Fruit fly (Drosophila melanogaster) whole organism, adult: ENCODE measurements around the gene APC7.

Experiments used
- CG11617 ChIP-seq: fragments of 200-800 bp; sonication (Bioruptor generic); optimal IDR thresholded peaks from 2 replicates; lab custom pipeline; 2017; ENCODE audit warnings: mild to moderate bottlenecking, missing biosample characterization, missing genetic modification reagents, missing genetic modification characterization
- CG12768 ChIP-seq: fragments of 200-800 bp; sonication (Bioruptor generic); optimal IDR thresholded peaks from 2 replicates; lab custom pipeline; 2017; ENCODE audit warnings: missing biosample characterization, missing genetic modification characterization, mild to moderate bottlenecking, moderate library complexity, missing genetic modification reagents
- CG14711 ChIP-seq: fragments of 200-800 bp; sonication (Bioruptor generic); optimal IDR thresholded peaks from 2 replicates; lab custom pipeline; 2018; ENCODE audit warnings: missing biosample characterization, mild to moderate bottlenecking, missing genetic modification characterization, moderate library complexity
- CG1620 ChIP-seq: fragments of 200-800 bp; sonication (Bioruptor generic); optimal IDR thresholded peaks from 2 replicates; lab custom pipeline; 2016; ENCODE audit warnings: missing biosample characterization, missing genetic modification characterization
- CG33017 ChIP-seq: fragments of 200-800 bp; sonication (Bioruptor generic); optimal IDR thresholded peaks from 2 replicates; lab custom pipeline; 2018; ENCODE audit warnings: missing biosample characterization, mild to moderate bottlenecking, missing genetic modification characterization, moderate library complexity
- CG5204 ChIP-seq: fragments of 200-800 bp; sonication (Bioruptor generic); optimal IDR thresholded peaks from 2 replicates; lab custom pipeline; 2016; ENCODE audit warnings: missing biosample characterization, missing genetic modification characterization
- CG7045 ChIP-seq: fragments of 200-800 bp; sonication (Bioruptor generic); optimal IDR thresholded peaks from 2 replicates; lab custom pipeline; 2017; ENCODE audit warnings: missing biosample characterization, mild to moderate bottlenecking, missing genetic modification characterization
- CG7101 ChIP-seq: fragments of 200-800 bp; sonication (Bioruptor generic); optimal IDR thresholded peaks from 2 replicates; lab custom pipeline; 2018; ENCODE audit warnings: missing biosample characterization, mild to moderate bottlenecking, missing genetic modification characterization, moderate library complexity
- Clk ChIP-seq: fragments of 200-800 bp; sonication (Bioruptor generic); optimal IDR thresholded peaks from 2 replicates; lab custom pipeline; 2017; ENCODE audit warnings: missing biosample characterization, missing genetic modification characterization
- Crg-1 ChIP-seq: fragments of 200-800 bp; sonication (Bioruptor generic); optimal IDR thresholded peaks from 2 replicates; lab custom pipeline; 2016; ENCODE audit warnings: missing biosample characterization, missing genetic modification characterization
- Hr96 ChIP-seq: fragments of 200-800 bp; sonication (Bioruptor generic); optimal IDR thresholded peaks from 2 replicates; lab custom pipeline; 2016; ENCODE audit warnings: missing biosample characterization, missing genetic modification characterization
- Mnt ChIP-seq: fragments of 200-800 bp; sonication (Bioruptor generic); optimal IDR thresholded peaks from 2 replicates; lab custom pipeline; 2016; ENCODE audit warnings: missing biosample characterization, mild to moderate bottlenecking, missing genetic modification characterization
- bab1 ChIP-seq: fragments of 200-800 bp; sonication (Bioruptor generic); optimal IDR thresholded peaks from 3 replicates; lab custom pipeline; 2019; ENCODE audit warnings: missing biosample characterization, mild to moderate bottlenecking, missing genetic modification characterization, moderate library complexity
- cic ChIP-seq: fragments of 200-800 bp; sonication (Bioruptor generic); optimal IDR thresholded peaks from 2 replicates; lab custom pipeline; 2017; ENCODE audit warnings: missing biosample characterization, mild to moderate bottlenecking, missing genetic modification characterization, moderate library complexity
- cnc ChIP-seq, 2 experiments: fragments of >200 bp; optimal IDR thresholded peaks; 2 replicates each; lab custom pipeline; 2017
- kay ChIP-seq: fragments of 200-800 bp; sonication (Bioruptor generic); peaks from one replicate; lab custom pipeline; 2016; ENCODE audit warnings: missing biosample characterization, missing genetic modification characterization, borderline replicate concordance
- ovo ChIP-seq: fragments of 200-800 bp; sonication (Bioruptor generic); optimal IDR thresholded peaks from 2 replicates; lab custom pipeline; 2016; ENCODE audit warnings: missing biosample characterization, missing genetic modification characterization
- pad ChIP-seq: fragments of 200-800 bp; sonication (Bioruptor generic); optimal IDR thresholded peaks from 3 replicates; lab custom pipeline; 2017; ENCODE audit warnings: missing biosample characterization, missing genetic modification characterization, mild to moderate bottlenecking, moderate library complexity, missing genetic modification reagents
- tj ChIP-seq: fragments of 200-800 bp; sonication (Bioruptor generic); optimal IDR thresholded peaks from 3 replicates; lab custom pipeline; 2017; ENCODE audit warnings: missing biosample characterization, mild to moderate bottlenecking, missing genetic modification characterization, moderate library complexity
- toe ChIP-seq: fragments of 200-800 bp; sonication (Bioruptor generic); optimal IDR thresholded peaks from 2 replicates; lab custom pipeline; 2016; ENCODE audit warnings: missing biosample characterization, missing genetic modification characterization

The APC7 gene

DNA sequence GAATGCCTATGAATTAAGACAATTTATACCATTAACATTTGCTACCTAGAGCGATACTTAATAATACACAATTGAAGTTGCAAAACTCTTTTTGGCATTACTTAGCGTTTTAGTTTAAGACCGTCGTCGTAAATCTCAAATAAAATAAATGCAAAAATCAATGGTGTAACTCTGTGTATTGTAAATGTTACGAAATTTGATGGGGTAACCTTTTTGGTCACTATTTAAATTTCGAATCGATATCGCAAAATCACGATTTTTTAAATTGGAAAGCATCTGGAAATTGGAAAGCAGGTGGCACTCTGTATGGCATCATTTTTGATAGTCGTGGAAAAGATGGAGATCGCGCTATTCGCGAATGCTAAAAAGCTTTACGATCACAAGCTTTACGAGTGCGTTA lies at the start of gene APC7:
TSS of gene APC7 (plus strand) at position 301 of the 400 bp plus-strand sequence.
- TF ChIP-seq Clk (GFP tag; lab: Kevin White, UChicago) (no peak), cnc (optimal IDR thresholded peaks at IDR 0.05; lab: Kevin White, UChicago) (no peak)

DNA sequence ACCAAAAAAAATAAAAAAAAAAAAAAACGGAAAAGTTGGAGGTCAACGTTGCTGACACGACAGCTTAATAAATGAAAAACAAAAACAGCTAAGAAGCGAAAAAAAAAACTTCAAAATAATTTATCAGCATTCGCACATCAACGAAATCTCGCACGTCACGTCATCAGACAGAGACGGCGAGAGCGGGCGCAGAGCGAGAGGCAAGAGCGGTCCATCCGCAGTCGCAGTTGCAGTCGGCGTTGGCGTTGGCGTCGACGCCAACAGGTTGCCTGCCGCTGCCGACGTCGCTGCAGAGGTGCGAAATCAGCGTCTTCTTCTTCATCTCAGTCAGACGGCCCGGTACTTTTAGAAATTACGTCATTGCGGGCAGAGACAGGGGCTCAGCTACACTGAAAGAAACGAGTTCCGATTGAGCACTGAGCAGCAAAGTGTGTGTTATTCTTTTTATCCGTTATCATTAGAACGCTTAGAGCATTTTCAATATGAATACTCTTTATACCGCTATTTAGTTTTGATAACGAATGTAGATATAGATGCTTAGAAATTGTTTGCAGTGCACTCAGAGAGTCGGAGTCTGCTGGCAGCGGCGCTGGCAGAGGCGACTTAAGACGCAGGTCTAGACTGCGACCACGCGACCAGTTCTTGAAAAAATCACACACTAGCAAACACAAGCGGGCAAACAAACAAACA lies 47.3 kb upstream of the APC7 start:
- peak; percentile 88 for TF ChIP-seq CG14711 (tag; lab: Kevin White, UChicago)
- TF ChIP-seq CG33017 (tag; lab: Kevin White, UChicago), result peak; percentile 83
- peak; percentile 90 for TF ChIP-seq CG1620 (GFP tag; lab: Kevin White, UChicago)
- TF ChIP-seq pad (GFP tag; lab: Kevin White, UChicago), result peak; percentile 78
- TF ChIP-seq Mnt (GFP tag; lab: Kevin White, UChicago), result peak; percentile 64
- no peak for TF ChIP-seq kay (GFP tag; lab: Kevin White, UChicago)
- TF ChIP-seq cnc (optimal IDR thresholded peaks at IDR 0.05; lab: Kevin White, UChicago), result no peak
- TF ChIP-seq Crg-1 (GFP tag; lab: Kevin White, UChicago), result peak; percentile 42
- TF ChIP-seq toe (GFP tag; lab: Kevin White, UChicago), result peak; percentile 81
- peak; percentile 67 for TF ChIP-seq CG11617 (GFP tag; lab: Kevin White, UChicago)
- TF ChIP-seq Clk (GFP tag; lab: Kevin White, UChicago), result peak; percentile 66
- peak; percentile 82 for TF ChIP-seq CG5204 (GFP tag; lab: Kevin White, UChicago)
- peak; percentile 87 for TF ChIP-seq CG7101
- peak; percentile 31 for TF ChIP-seq ovo (GFP tag; lab: Kevin White, UChicago)
- peak; percentile 87 for TF ChIP-seq CG7045 (GFP tag; lab: Kevin White, UChicago)
- peak; percentile 86 for TF ChIP-seq bab1 (GFP tag; lab: Kevin White, UChicago)
- TF ChIP-seq tj (GFP tag; lab: Kevin White, UChicago), result peak; percentile 60
- peak; percentile 88 for TF ChIP-seq CG12768 (GFP tag; lab: Kevin White, UChicago)
- TF ChIP-seq Hr96 (GFP tag; lab: Kevin White, UChicago), result peak; percentile 89
- peak; percentile 33 for TF ChIP-seq cic (GFP tag; lab: Kevin White, UChicago)

DNA sequence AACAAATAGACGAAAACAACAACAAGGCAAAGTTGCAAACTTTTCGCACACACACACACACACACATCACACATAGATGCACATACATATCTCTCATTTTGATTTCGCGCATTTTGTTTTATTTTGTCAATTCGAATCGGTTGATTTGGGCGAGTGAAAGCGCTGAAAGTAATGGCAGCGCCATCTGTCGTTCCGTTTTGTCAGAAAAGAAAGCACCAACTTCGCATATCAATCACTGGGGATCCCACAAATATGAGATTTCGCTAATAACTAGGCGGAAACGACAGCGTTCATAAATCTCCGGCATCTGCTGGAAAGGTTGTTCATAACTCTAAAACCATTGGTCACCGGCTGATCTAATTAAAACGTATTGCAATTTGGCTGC lies 46.8 kb upstream of the APC7 start:
- no peak for TF ChIP-seq cic (GFP tag; lab: Kevin White, UChicago)

dm6 chrX:6551464-6551863 lies 45.4 kb upstream of the APC7 start:
- no peak for TF ChIP-seq Hr96 (GFP tag; lab: Kevin White, UChicago)
- TF ChIP-seq tj (GFP tag; lab: Kevin White, UChicago), result no peak
- TF ChIP-seq kay (GFP tag; lab: Kevin White, UChicago), result no peak
- no peak for TF ChIP-seq cic (GFP tag; lab: Kevin White, UChicago)
- no peak for TF ChIP-seq pad (GFP tag; lab: Kevin White, UChicago)
- TF ChIP-seq toe (GFP tag; lab: Kevin White, UChicago), result no peak
- no peak for TF ChIP-seq Clk (GFP tag; lab: Kevin White, UChicago)
- no peak for TF ChIP-seq CG33017 (tag; lab: Kevin White, UChicago)
- TF ChIP-seq CG11617 (GFP tag; lab: Kevin White, UChicago), result no peak
- TF ChIP-seq CG5204 (GFP tag; lab: Kevin White, UChicago), result no peak
- no peak for TF ChIP-seq CG14711 (tag; lab: Kevin White, UChicago)
- no peak for TF ChIP-seq cnc (optimal IDR thresholded peaks at IDR 0.05; lab: Kevin White, UChicago)
- TF ChIP-seq CG12768 (GFP tag; lab: Kevin White, UChicago), result no peak
- TF ChIP-seq bab1 (GFP tag; lab: Kevin White, UChicago), result no peak
- TF ChIP-seq ovo (GFP tag; lab: Kevin White, UChicago), result no peak
- TF ChIP-seq CG7045 (GFP tag; lab: Kevin White, UChicago), result no peak

dm6 chrX:6571234-6571915 lies 25.5 kb upstream of the APC7 start:
- TF ChIP-seq Clk (GFP tag; lab: Kevin White, UChicago), result no peak
- peak; percentile 42 for TF ChIP-seq CG33017 (tag; lab: Kevin White, UChicago)
- TF ChIP-seq pad (GFP tag; lab: Kevin White, UChicago), result peak; percentile 63
- TF ChIP-seq CG5204 (GFP tag; lab: Kevin White, UChicago), result peak; percentile 7
- peak; percentile 22 for TF ChIP-seq Hr96 (GFP tag; lab: Kevin White, UChicago)
- TF ChIP-seq ovo (GFP tag; lab: Kevin White, UChicago), result no peak
- TF ChIP-seq kay (GFP tag; lab: Kevin White, UChicago), result no peak
- no peak for TF ChIP-seq bab1 (GFP tag; lab: Kevin White, UChicago)
- peak; percentile 53 for TF ChIP-seq CG14711 (tag; lab: Kevin White, UChicago)
- peak; percentile 22 for TF ChIP-seq tj (GFP tag; lab: Kevin White, UChicago)
- no peak for TF ChIP-seq cic (GFP tag; lab: Kevin White, UChicago)
- TF ChIP-seq cnc (optimal IDR thresholded peaks at IDR 0.05; lab: Kevin White, UChicago), result no peak
- peak; percentile 48 for TF ChIP-seq CG7101
- TF ChIP-seq CG7045 (GFP tag; lab: Kevin White, UChicago), result peak; percentile 45
- peak; percentile 25 for TF ChIP-seq CG11617 (GFP tag; lab: Kevin White, UChicago)
- peak; percentile 21 for TF ChIP-seq toe (GFP tag; lab: Kevin White, UChicago)
- no peak for TF ChIP-seq CG1620 (GFP tag; lab: Kevin White, UChicago)
